Fruit fly (Drosophila melanogaster): Measurements from ENCODE around the gene Cyp12e1.

- TF ChIP-seq CG14711 (tag; optimal IDR thresholded peaks at IDR 0.05) (no peak), CG5204 (GFP tag; optimal IDR thresholded peaks at IDR 0.05) (no peak), Mnt (GFP tag; optimal IDR thresholded peaks at IDR 0.05) (no peak), tj (GFP tag; optimal IDR thresholded peaks at IDR 0.05) (no peak), cic (GFP tag; optimal IDR thresholded peaks at IDR 0.05) (no peak), kay (GFP tag; ENCODE audit: borderline replicate concordance) (no peak), ovo (GFP tag; optimal IDR thresholded peaks at IDR 0.05) (no peak), Clk (GFP tag; optimal IDR thresholded peaks at IDR 0.05) (no peak), bab1 (GFP tag; optimal IDR thresholded peaks at IDR 0.05) (no peak), toe (GFP tag; optimal IDR thresholded peaks at IDR 0.05) (no peak), CG12768 (GFP tag; optimal IDR thresholded peaks at IDR 0.05) (no peak)
Measured at dm6 chr3R:10466299-10466698, 31.7 kb downstream of the Cyp12e1 start.
